Fruit fly (Drosophila melanogaster): ENCODE results near the gene Cpr65Ax2.

The Cpr65Ax2 gene

DNA sequence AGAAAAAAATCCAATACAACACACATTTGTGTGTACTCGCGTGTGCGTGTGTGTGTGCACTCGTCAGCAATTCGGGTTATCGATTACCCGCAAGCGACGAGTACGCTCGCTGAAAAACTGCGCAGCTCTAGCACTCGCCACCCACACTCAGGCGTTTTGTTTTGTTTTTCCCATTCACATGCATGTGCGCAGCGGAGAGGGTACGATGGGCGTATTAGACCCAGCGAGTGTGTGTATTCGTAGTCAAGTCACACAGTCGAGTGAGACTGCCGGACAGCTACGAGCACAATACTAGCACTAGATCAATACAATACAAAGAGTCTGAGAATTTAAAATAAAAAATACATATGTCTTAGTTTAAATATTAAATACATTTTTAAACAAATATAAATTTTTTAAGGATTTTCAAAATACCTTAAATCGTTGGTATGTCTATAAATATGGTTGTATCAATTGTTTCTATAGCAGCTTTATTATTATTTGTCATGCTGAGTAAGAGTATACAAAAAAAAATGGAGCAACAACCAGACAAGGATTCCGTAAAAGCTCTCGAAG is 34.3 kb upstream of the Cpr65Ax2 start, which contains the start of the genes D19B and CG43293 (continued):
- TF ChIP-seq CG2875 (GFP tag; optimal IDR thresholded peaks at IDR 0.05) (peak; percentile 72), CG13296 (GFP tag; optimal IDR thresholded peaks at IDR 0.05) (peak; percentile 88), Hmx (GFP tag; optimal IDR thresholded peaks at IDR 0.05) (peak; percentile 48), CG4328 (GFP tag; optimal IDR thresholded peaks at IDR 0.05) (peak; percentile 76), h (optimal IDR thresholded peaks at IDR 0.05) (no peak), Xbp1 (GFP tag; optimal IDR thresholded peaks at IDR 0.05) (peak; percentile 94), Lpt (GFP tag; optimal IDR thresholded peaks at IDR 0.05) (no peak), CG11093 (GFP tag; IDR thresholded peaks at IDR 0.05) (peak; percentile 82; the same call in 2 of the 3 replicates), CG8765 (GFP tag; IDR thresholded peaks at IDR 0.05) (peak; percentile 63; the same call in 1 of the 2 replicates), ham (GFP tag; IDR thresholded peaks at IDR 0.05) (peak; percentile 72; the same call in 1 of the 2 replicates), sr (GFP tag; IDR thresholded peaks at IDR 0.05) (peak; percentile 61), CG1832 (GFP tag; optimal IDR thresholded peaks at IDR 0.05) (no peak), mld (GFP tag; IDR thresholded peaks at IDR 0.05; ENCODE audit: partially characterized antibody) (no peak), CG31365 (tag; optimal IDR thresholded peaks at IDR 0.05) (peak; percentile 58), CG10366 (GFP tag; IDR thresholded peaks at IDR 0.05) (peak; percentile 93), CG9797 (GFP tag; optimal IDR thresholded peaks at IDR 0.05) (peak; percentile 35), Jarid2 (GFP tag; optimal IDR thresholded peaks at IDR 0.05) (peak; percentile 70), Hey (tag; optimal IDR thresholded peaks at IDR 0.05) (peak; percentile 23), phol (tag; optimal IDR thresholded peaks at IDR 0.05) (peak; percentile 81), CG3281 (GFP tag; optimal IDR thresholded peaks at IDR 0.05) (peak; percentile 85), cato (GFP tag; optimal IDR thresholded peaks at IDR 0.05; ENCODE audit: borderline replicate concordance) (peak; percentile 80), CG14860 (GFP tag; IDR thresholded peaks at IDR 0.05; ENCODE audit: partially characterized antibody) (no peak), Ravus (GFP tag; IDR thresholded peaks at IDR 0.05) (peak; percentile 61), CG17568 (GFP tag; optimal IDR thresholded peaks at IDR 0.05) (no peak), sim (GFP tag; IDR thresholded peaks at IDR 0.05) (peak; percentile 69), CG6689 (GFP tag; IDR thresholded peaks at IDR 0.05) (peak; percentile 84), Sry-β (GFP tag; optimal IDR thresholded peaks at IDR 0.05) (peak; percentile 84), HLH3B (GFP tag; IDR thresholded peaks at IDR 0.05) (peak; percentile 91), CG13424 (tag; optimal IDR thresholded peaks at IDR 0.05) (peak; percentile 87), CG17359 (tag; optimal IDR thresholded peaks at IDR 0.05) (peak; percentile 92), Dek (tag; optimal IDR thresholded peaks at IDR 0.05) (peak; percentile 90), CG17912 (GFP tag; optimal IDR thresholded peaks at IDR 0.05) (peak; percentile 47), mirr (GFP tag; optimal IDR thresholded peaks at IDR 0.05) (peak; percentile 79), pita (GFP tag; optimal IDR thresholded peaks at IDR 0.05) (no peak), Neu2 (GFP tag; optimal IDR thresholded peaks at IDR 0.05; ENCODE audit: borderline replicate concordance) (peak; percentile 26), CG2889 (GFP tag; IDR thresholded peaks at IDR 0.05) (peak; percentile 88), schlank (tag; optimal IDR thresholded peaks at IDR 0.05) (peak; percentile 80), CG34224 (GFP tag; IDR thresholded peaks at IDR 0.05; ENCODE audit: partially characterized antibody) (peak; percentile 53; the same call in 2 of the 3 replicates), MESR4 (GFP tag; optimal IDR thresholded peaks at IDR 0.05) (peak; percentile 92), CG1602 (GFP tag; optimal IDR thresholded peaks at IDR 0.05) (peak; percentile 88), CG15696 (tag; optimal IDR thresholded peaks at IDR 0.05) (peak; percentile 58), B-H1 (GFP tag; IDR thresholded peaks at IDR 0.05) (peak; percentile 89), CG15269 (tag; optimal IDR thresholded peaks at IDR 0.05) (peak; percentile 89), hth (optimal IDR thresholded peaks at IDR 0.05) (no peak), ash1 (GFP tag; optimal IDR thresholded peaks at IDR 0.05) (peak; percentile 78), ems (GFP tag; optimal IDR thresholded peaks at IDR 0.05) (peak; percentile 89), Sin3A (optimal IDR thresholded peaks at IDR 0.05) (no peak), eyg (GFP tag; optimal IDR thresholded peaks at IDR 0.05) (peak; percentile 78), CG5245 (GFP tag; optimal IDR thresholded peaks at IDR 0.05) (peak; percentile 84), NfI (GFP tag; optimal IDR thresholded peaks at IDR 0.05) (peak; percentile 91)
